Fruit fly (Drosophila melanogaster) whole organism, embryonic: Measurements from ENCODE around the gene ph-d.

Experiments
- ATbp ChIP-seq: fragments of 200-800 bp; sonication (Bioruptor generic); optimal IDR thresholded peaks from 2 replicates; lab custom pipeline; 2017; ENCODE audit warnings: missing biosample characterization, mild to moderate bottlenecking, missing genetic modification characterization, missing genetic modification reagents
- CG1024 ChIP-seq: fragments of 200-800 bp; sonication (Bioruptor generic); IDR thresholded peaks from 2 replicates; pipeline ENCODE4 v1.3.6; 2022; ENCODE audit warnings: missing biosample characterization, missing genetic modification characterization
- CG10543 ChIP-seq: fragments of 200-800 bp; sonication (Bioruptor generic); optimal IDR thresholded peaks from 3 replicates; lab custom pipeline; 2017; ENCODE audit warnings: missing biosample characterization, mild to moderate bottlenecking, missing genetic modification characterization, moderate library complexity
- CG13287 ChIP-seq: fragments of 200-800 bp; sonication (Bioruptor generic); IDR thresholded peaks from 2 replicates; pipeline ENCODE4 v1.3.6; 2022; ENCODE audit warnings: missing biosample characterization, missing genetic modification characterization; ENCODE audit not compliant: partially characterized antibody
- CG13624 ChIP-seq: fragments of 200-800 bp; sonication (Bioruptor generic); optimal IDR thresholded peaks from 2 replicates; lab custom pipeline; 2016; ENCODE audit warnings: missing biosample characterization, missing genetic modification characterization
- CG14050 ChIP-seq: fragments of 200-800 bp; sonication (Bioruptor generic); IDR thresholded peaks from 3 replicates; pipeline ENCODE4 v1.3.6; 2022; ENCODE audit warnings: missing biosample characterization, missing genetic modification characterization
- CG15479 ChIP-seq: fragments of 200-800 bp; sonication (Bioruptor generic); optimal IDR thresholded peaks from 3 replicates; lab custom pipeline; 2019; ENCODE audit warnings: missing biosample characterization, mild to moderate bottlenecking, missing genetic modification characterization, moderate library complexity
- CG16779 ChIP-seq: fragments of 200-800 bp; sonication (Bioruptor generic); IDR thresholded peaks from 2 replicates; pipeline ENCODE4 v1.3.6; 2022; ENCODE audit warnings: missing biosample characterization, missing genetic modification characterization
- CG17385 ChIP-seq: fragments of 200-800 bp; sonication (Bioruptor generic); optimal IDR thresholded peaks from 3 replicates; lab custom pipeline; 2018; ENCODE audit warnings: missing biosample characterization, mild to moderate bottlenecking, missing genetic modification characterization
- CG18476 ChIP-seq: fragments of 200-800 bp; sonication (Bioruptor generic); optimal IDR thresholded peaks from 2 replicates; lab custom pipeline; 2016; ENCODE audit warnings: missing biosample characterization, mild to moderate bottlenecking, missing genetic modification characterization
- CG2678 ChIP-seq: fragments of 200-800 bp; sonication (Bioruptor generic); optimal IDR thresholded peaks from 3 replicates; lab custom pipeline; 2019; ENCODE audit warnings: missing biosample characterization, mild to moderate bottlenecking, missing genetic modification characterization, moderate library complexity
- CG3281 ChIP-seq: fragments of 200-800 bp; sonication (Bioruptor generic); optimal IDR thresholded peaks from 3 replicates; lab custom pipeline; 2017; ENCODE audit warnings: missing biosample characterization, mild to moderate bottlenecking, missing genetic modification characterization
- CG3847 ChIP-seq: fragments of 200-800 bp; sonication (Bioruptor generic); IDR thresholded peaks from 2 replicates; pipeline ENCODE4 v1.3.6; 2022; ENCODE audit warnings: missing biosample characterization, missing genetic modification characterization
- CG4328 ChIP-seq: fragments of 200-800 bp; sonication (Bioruptor generic); optimal IDR thresholded peaks from 3 replicates; lab custom pipeline; 2017; ENCODE audit warnings: missing biosample characterization, missing genetic modification reagents, missing genetic modification characterization
- CG8089 ChIP-seq: fragments of 200-800 bp; sonication (Bioruptor generic); optimal IDR thresholded peaks from 3 replicates; lab custom pipeline; 2016; ENCODE audit warnings: missing biosample characterization, missing genetic modification characterization
- CG8290 ChIP-seq, 3 experiments: fragments of 200-800 bp; sonication (Bioruptor generic); optimal IDR thresholded peaks; 2 replicates each; lab custom pipeline; 2016 to 2019; ENCODE audit warnings: missing biosample characterization in 3 of 3, missing genetic modification characterization in 3 of 3, mild to moderate bottlenecking in 2 of 3, moderate library complexity in 1 of 3
- CG8924 ChIP-seq: fragments of 200-800 bp; optimal IDR thresholded peaks from 3 replicates; lab custom pipeline; 2019; ENCODE audit warnings: missing biosample characterization, mild to moderate bottlenecking, missing genetic modification characterization, moderate library complexity
- CG9609 ChIP-seq: fragments of 200-800 bp; sonication (Bioruptor generic); optimal IDR thresholded peaks from 3 replicates; lab custom pipeline; 2016; ENCODE audit warnings: missing biosample characterization, missing genetic modification characterization
- CkIIα-i1 ChIP-seq: fragments of 200-800 bp; sonication (Bioruptor generic); IDR thresholded peaks from 2 replicates; pipeline ENCODE4 v1.3.6; 2022; ENCODE audit warnings: missing biosample characterization, missing genetic modification characterization
- D19A ChIP-seq: fragments of 200-800 bp; optimal IDR thresholded peaks from 3 replicates; lab custom pipeline; 2019; ENCODE audit warnings: missing biosample characterization, mild to moderate bottlenecking, missing genetic modification characterization, moderate library complexity
- Dbx ChIP-seq: fragments of 200-800 bp; sonication (Bioruptor generic); IDR thresholded peaks from 3 replicates; pipeline ENCODE4 v1.3.6; 2022; ENCODE audit warnings: missing biosample characterization, missing genetic modification characterization
- Fer3 ChIP-seq: fragments of 200-800 bp; sonication (Bioruptor generic); optimal IDR thresholded peaks from 2 replicates; lab custom pipeline; 2018; ENCODE audit warnings: missing biosample characterization, mild to moderate bottlenecking, missing genetic modification characterization, moderate library complexity
- GATAe ChIP-seq: fragments of 200-800 bp; sonication (Bioruptor generic); conservative IDR thresholded peaks from 2 replicates; pipeline ENCODE4 v1.3.6; 2022; ENCODE audit warnings: missing biosample characterization, missing genetic modification characterization
- H15 ChIP-seq: fragments of 200-800 bp; sonication (Bioruptor generic); IDR thresholded peaks from 3 replicates; pipeline ENCODE4 v1.3.6; 2022; ENCODE audit warnings: missing biosample characterization, missing genetic modification characterization
- Hand ChIP-seq: fragments of 200-800 bp; sonication (Bioruptor generic); optimal IDR thresholded peaks from 2 replicates; lab custom pipeline; 2017; ENCODE audit warnings: mild to moderate bottlenecking, missing biosample characterization, missing genetic modification reagents, missing genetic modification characterization
- HmgZ ChIP-seq: fragments of 200-800 bp; sonication (Bioruptor generic); optimal IDR thresholded peaks from 2 replicates; lab custom pipeline; 2018; ENCODE audit warnings: missing biosample characterization, mild to moderate bottlenecking, missing genetic modification characterization
- Hmr ChIP-seq: fragments of 200-800 bp; sonication (Bioruptor generic); optimal IDR thresholded peaks from 3 replicates; lab custom pipeline; 2017; ENCODE audit warnings: mild to moderate bottlenecking, missing biosample characterization, missing genetic modification reagents, missing genetic modification characterization
- Myb ChIP-seq: fragments of 200-800 bp; sonication (Bioruptor generic); optimal IDR thresholded peaks from 2 replicates; lab custom pipeline; 2016; ENCODE audit warnings: missing biosample characterization, missing genetic modification characterization
- NC2β ChIP-seq: fragments of 200-800 bp; sonication (Bioruptor generic); optimal IDR thresholded peaks from 2 replicates; lab custom pipeline; 2016; ENCODE audit warnings: missing biosample characterization, missing genetic modification characterization
- NFAT ChIP-seq: fragments of 200-800 bp; sonication (Bioruptor generic); IDR thresholded peaks from 2 replicates; pipeline ENCODE4 v1.3.6; 2022; ENCODE audit warnings: missing biosample characterization, missing genetic modification characterization
- Spps ChIP-seq: fragments of 200-800 bp; sonication (Bioruptor generic); optimal IDR thresholded peaks from 2 replicates; lab custom pipeline; 2018; ENCODE audit warnings: missing biosample characterization, mild to moderate bottlenecking, missing genetic modification characterization
- Usf ChIP-seq: fragments of 200-800 bp; sonication (Bioruptor generic); optimal IDR thresholded peaks from 2 replicates; lab custom pipeline; 2017; ENCODE audit warnings: missing genotype, missing biosample characterization, missing genetic modification characterization
- cwo ChIP-seq: fragments of 200-800 bp; sonication (Bioruptor generic); optimal IDR thresholded peaks from 3 replicates; lab custom pipeline; 2017; ENCODE audit warnings: missing biosample characterization, missing genetic modification characterization, mild to moderate bottlenecking, moderate library complexity, missing genetic modification reagents
- dm ChIP-seq: fragments of 200-800 bp; sonication (Bioruptor generic); optimal IDR thresholded peaks from 3 replicates; lab custom pipeline; 2016; ENCODE audit warnings: missing biosample characterization, missing genetic modification characterization
- dmrt99B ChIP-seq: fragments of 200-800 bp; sonication (Bioruptor generic); optimal IDR thresholded peaks from 2 replicates; lab custom pipeline; 2018; ENCODE audit warnings: missing biosample characterization, mild to moderate bottlenecking, missing genetic modification characterization, moderate library complexity
- exex ChIP-seq: fragments of 200-800 bp; sonication (Bioruptor generic); optimal IDR thresholded peaks from 4 replicates; lab custom pipeline; 2018; ENCODE audit warnings: missing biosample characterization, mild to moderate bottlenecking, missing genetic modification characterization, moderate library complexity
- eyg ChIP-seq: fragments of 200-800 bp; sonication (Bioruptor generic); optimal IDR thresholded peaks from 3 replicates; lab custom pipeline; 2016; ENCODE audit warnings: missing biosample characterization, missing genetic modification characterization
- fd96Cb ChIP-seq: fragments of 200-800 bp; sonication (Bioruptor generic); optimal IDR thresholded peaks from 2 replicates; lab custom pipeline; 2018; ENCODE audit warnings: missing biosample characterization, mild to moderate bottlenecking, missing genetic modification characterization, moderate library complexity
- fu2 ChIP-seq: fragments of 200-800 bp; sonication (Bioruptor generic); optimal IDR thresholded peaks from 2 replicates; lab custom pipeline; 2016; ENCODE audit warnings: missing biosample characterization, missing genetic modification characterization
- gcm2 ChIP-seq: fragments of 200-800 bp; sonication (Bioruptor generic); optimal IDR thresholded peaks from 2 replicates; lab custom pipeline; 2016; ENCODE audit warnings: missing biosample characterization, missing genetic modification characterization
- kni ChIP-seq: fragments of 200-800 bp; sonication (Bioruptor generic); optimal IDR thresholded peaks from 3 replicates; lab custom pipeline; 2017; ENCODE audit warnings: mild to moderate bottlenecking, missing biosample characterization, missing genetic modification reagents, missing genetic modification characterization
- lmd ChIP-seq: fragments of 200-800 bp; sonication (Bioruptor generic); IDR thresholded peaks from 2 replicates; pipeline ENCODE4 v1.3.6; 2022; ENCODE audit warnings: missing biosample characterization, missing genetic modification characterization
- mirr ChIP-seq: fragments of 200-800 bp; sonication (Bioruptor generic); optimal IDR thresholded peaks from 3 replicates; lab custom pipeline; 2018; ENCODE audit warnings: missing biosample characterization, mild to moderate bottlenecking, missing genetic modification characterization
- nerfin-1 ChIP-seq: fragments of 200-800 bp; sonication (Bioruptor generic); optimal IDR thresholded peaks from 3 replicates; lab custom pipeline; 2019; ENCODE audit warnings: missing biosample characterization, mild to moderate bottlenecking, missing genetic modification characterization, moderate library complexity
- row ChIP-seq: fragments of 200-800 bp; sonication (Bioruptor generic); IDR thresholded peaks from 3 replicates; pipeline ENCODE4 v1.3.6; 2022; ENCODE audit warnings: missing biosample characterization, missing genetic modification characterization
- salm ChIP-seq: fragments of 200-800 bp; sonication (Bioruptor generic); optimal IDR thresholded peaks from 2 replicates; lab custom pipeline; 2018; ENCODE audit warnings: missing biosample characterization, mild to moderate bottlenecking, missing genetic modification characterization
- sd ChIP-seq: fragments of 200-800 bp; sonication (Bioruptor generic); optimal IDR thresholded peaks from 3 replicates; lab custom pipeline; 2018; ENCODE audit warnings: missing biosample characterization, mild to moderate bottlenecking, missing genetic modification characterization, moderate library complexity
- sna ChIP-seq: fragments of 200-800 bp; sonication (Bioruptor generic); IDR thresholded peaks from 2 replicates; pipeline ENCODE4 v1.3.6; 2022; ENCODE audit warnings: missing biosample characterization, missing genetic modification characterization; ENCODE audit not compliant: partially characterized antibody
- sob ChIP-seq: fragments of 200-800 bp; sonication (Bioruptor generic); IDR thresholded peaks from 2 replicates; pipeline ENCODE4 v1.3.6; 2022; ENCODE audit warnings: missing biosample characterization, missing genetic modification characterization
- unpg ChIP-seq: fragments of 200-800 bp; sonication (Bioruptor generic); optimal IDR thresholded peaks from 3 replicates; lab custom pipeline; 2018; ENCODE audit warnings: missing biosample characterization, mild to moderate bottlenecking, missing genetic modification characterization, moderate library complexity

The ph-d gene

DNA sequence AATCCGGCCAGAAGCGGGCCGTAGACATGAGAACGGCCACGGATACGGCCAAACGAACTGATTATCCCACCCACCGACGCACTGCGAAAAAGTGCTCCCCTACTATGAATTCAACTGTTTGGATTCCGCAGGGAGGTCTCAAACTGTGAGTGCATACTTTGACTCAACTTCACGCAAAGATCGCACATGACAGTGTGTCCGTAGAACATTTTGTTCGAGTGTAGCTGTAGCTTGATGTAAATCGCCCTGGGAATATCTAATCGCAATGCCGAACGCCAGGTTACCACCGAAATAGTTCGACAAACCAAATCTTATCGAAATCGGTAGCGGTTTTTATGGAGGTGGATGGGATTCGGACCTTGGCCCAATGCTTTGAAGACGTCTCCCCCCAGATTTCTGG, 37.9 kb upstream of the ph-d start:
- no peak for TF ChIP-seq CG3847 (GFP tag; lab: Robert Waterston, UW)
- no peak for TF ChIP-seq sob (GFP tag; lab: Robert Waterston, UW)
- TF ChIP-seq CkIIα-i1 = no peak
- TF ChIP-seq CG3281 (GFP tag; lab: Kevin White, UChicago) = peak; percentile 16
- no peak for TF ChIP-seq dmrt99B (tag; lab: Kevin White, UChicago)
- TF ChIP-seq gcm2 (GFP tag; lab: Kevin White, UChicago) = no peak
- TF ChIP-seq Hand (GFP tag; lab: Kevin White, UChicago) = peak; percentile 30
- TF ChIP-seq mirr (GFP tag; lab: Kevin White, UChicago) = peak; percentile 68
- TF ChIP-seq GATAe (GFP tag; lab: Robert Waterston, UW) = peak; percentile 82
- TF ChIP-seq CG1024 = no peak
- TF ChIP-seq salm (tag; lab: Kevin White, UChicago) = no peak
- no peak for TF ChIP-seq ATbp (GFP tag; lab: Kevin White, UChicago)
- TF ChIP-seq CG16779 (GFP tag; lab: Robert Waterston, UW) = no peak
- peak; percentile 23 for TF ChIP-seq Fer3 (tag; lab: Kevin White, UChicago)
- TF ChIP-seq CG2678 = peak; percentile 39
- no peak for TF ChIP-seq kni
- no peak for TF ChIP-seq fu2 (GFP tag; lab: Kevin White, UChicago)
- TF ChIP-seq Dbx (GFP tag; lab: Robert Waterston, UW) = no peak
- TF ChIP-seq D19A = no peak
- no peak for TF ChIP-seq CG17385 (GFP tag; lab: Kevin White, UChicago)
- TF ChIP-seq lmd (GFP tag; lab: Robert Waterston, UW) = peak; percentile 27; the same call in 1 of the 2 replicates
- no peak for TF ChIP-seq CG15479 (GFP tag; lab: Kevin White, UChicago)
- TF ChIP-seq Myb = no peak
- TF ChIP-seq NC2β (GFP tag; lab: Kevin White, UChicago) = no peak
- peak; percentile 48 for TF ChIP-seq CG10543 (GFP tag; lab: Kevin White, UChicago)
- TF ChIP-seq NFAT (GFP tag; lab: Robert Waterston, UW) = no peak
- TF ChIP-seq CG14050 (GFP tag; lab: Robert Waterston, UW) = no peak
- no peak for TF ChIP-seq sna (GFP tag; lab: Robert Waterston, UW)
- no peak for TF ChIP-seq Usf (GFP tag; lab: Kevin White, UChicago)
- peak; percentile 44 for TF ChIP-seq Hmr
- TF ChIP-seq sd = peak; percentile 37
- no peak for TF ChIP-seq H15 (GFP tag; lab: Robert Waterston, UW)
- no peak for TF ChIP-seq dm (GFP tag; lab: Kevin White, UChicago)
- TF ChIP-seq CG8924 (tag; lab: Kevin White, UChicago) = no peak
- no peak for TF ChIP-seq unpg
- TF ChIP-seq exex (tag; lab: Kevin White, UChicago) = peak; percentile 70
- TF ChIP-seq CG13287 (GFP tag; lab: Robert Waterston, UW) = no peak
- peak; percentile 55 for TF ChIP-seq cwo (GFP tag; lab: Kevin White, UChicago)
- no peak for TF ChIP-seq CG18476
- peak; percentile 66 for TF ChIP-seq HmgZ (tag; lab: Kevin White, UChicago)
- no peak for TF ChIP-seq nerfin-1 (tag; lab: Kevin White, UChicago)
- TF ChIP-seq CG9609 = no peak
- TF ChIP-seq fd96Cb (tag; lab: Kevin White, UChicago) = no peak
- no peak for TF ChIP-seq Spps (tag; lab: Kevin White, UChicago)
- no peak for TF ChIP-seq CG4328
- peak; percentile 78 for TF ChIP-seq row (GFP tag; lab: Robert Waterston, UW)
- TF ChIP-seq eyg (GFP tag; lab: Kevin White, UChicago) = no peak
- no peak for TF ChIP-seq CG13624 (GFP tag; lab: Kevin White, UChicago)
- no peak for TF ChIP-seq CG8290 (GFP tag; optimal IDR thresholded peaks at IDR 0.05; lab: Kevin White, UChicago)
- peak in 1 of 2 experiments; percentile 71 for TF ChIP-seq CG8290 (tag; optimal IDR thresholded peaks at IDR 0.05; lab: Kevin White, UChicago)
- TF ChIP-seq CG8089 (GFP tag; lab: Kevin White, UChicago) = no peak
